Worm (Caenorhabditis elegans): ENCODE results near the gene drd-1.

- no peak for TF ChIP-seq ztf-11 (tag; optimal IDR thresholded peaks at IDR 0.05)
- no peak for TF ChIP-seq elt-3 (tag; optimal IDR thresholded peaks at IDR 0.05)
- TF ChIP-seq nhr-76 (tag; optimal IDR thresholded peaks at IDR 0.05) = no peak
- no peak for TF ChIP-seq pha-4 (tag; optimal IDR thresholded peaks at IDR 0.05)
- no peak for TF ChIP-seq aly-2 (tag; optimal IDR thresholded peaks at IDR 0.05)
- no peak for TF ChIP-seq ama-1 (optimal IDR thresholded peaks at IDR 0.05)
- TF ChIP-seq zag-1 (tag; optimal IDR thresholded peaks at IDR 0.05) = no peak
- no peak for TF ChIP-seq skn-1 (tag; optimal IDR thresholded peaks at IDR 0.05)
- no peak for TF ChIP-seq snpc-4 (tag; optimal IDR thresholded peaks at IDR 0.05)
- TF ChIP-seq tbx-2 (tag; optimal IDR thresholded peaks at IDR 0.05) = no peak
- TF ChIP-seq nhr-237 (tag; optimal IDR thresholded peaks at IDR 0.05) = no peak
- TF ChIP-seq ZK546.5 (tag; optimal IDR thresholded peaks at IDR 0.05) = no peak
- TF ChIP-seq fkh-10 (GFP tag; optimal IDR thresholded peaks at IDR 0.05) = no peak
These were observed 27.7 kb downstream of the drd-1 start for ce11 chrII:8415462-8416037.
